Fruit fly (Drosophila melanogaster) whole organism: Measurements from ENCODE around the gene Cp38.

ENCODE experiments used
- CG8478 ChIP-seq: fragments of >200 bp; optimal IDR thresholded peaks from 2 replicates; lab custom pipeline; 2018; ENCODE audit warnings: inconsistent platforms
- Dll ChIP-seq: fragments of >200 bp; optimal IDR thresholded peaks from 2 replicates; lab custom pipeline; 2017
- EcR ChIP-seq, 2 experiments: fragments of >200 bp; optimal IDR thresholded peaks; 2 replicates each; lab custom pipeline; 2017; ENCODE audit warnings: missing biosample characterization in 2 of 2, missing genetic modification characterization in 2 of 2, missing genetic modification reagents in 2 of 2
- pan ChIP-seq: fragments of >200 bp; optimal IDR thresholded peaks from 2 replicates; lab custom pipeline; 2017
- psq ChIP-seq: fragments of >200 bp; optimal IDR thresholded peaks from 2 replicates; lab custom pipeline; 2017
- usp ChIP-seq: fragments of >200 bp; optimal IDR thresholded peaks from 2 replicates; lab custom pipeline; 2017; ENCODE audit warnings: missing biosample characterization, missing genetic modification characterization, mixed read lengths

Cp38 gene

DNA sequence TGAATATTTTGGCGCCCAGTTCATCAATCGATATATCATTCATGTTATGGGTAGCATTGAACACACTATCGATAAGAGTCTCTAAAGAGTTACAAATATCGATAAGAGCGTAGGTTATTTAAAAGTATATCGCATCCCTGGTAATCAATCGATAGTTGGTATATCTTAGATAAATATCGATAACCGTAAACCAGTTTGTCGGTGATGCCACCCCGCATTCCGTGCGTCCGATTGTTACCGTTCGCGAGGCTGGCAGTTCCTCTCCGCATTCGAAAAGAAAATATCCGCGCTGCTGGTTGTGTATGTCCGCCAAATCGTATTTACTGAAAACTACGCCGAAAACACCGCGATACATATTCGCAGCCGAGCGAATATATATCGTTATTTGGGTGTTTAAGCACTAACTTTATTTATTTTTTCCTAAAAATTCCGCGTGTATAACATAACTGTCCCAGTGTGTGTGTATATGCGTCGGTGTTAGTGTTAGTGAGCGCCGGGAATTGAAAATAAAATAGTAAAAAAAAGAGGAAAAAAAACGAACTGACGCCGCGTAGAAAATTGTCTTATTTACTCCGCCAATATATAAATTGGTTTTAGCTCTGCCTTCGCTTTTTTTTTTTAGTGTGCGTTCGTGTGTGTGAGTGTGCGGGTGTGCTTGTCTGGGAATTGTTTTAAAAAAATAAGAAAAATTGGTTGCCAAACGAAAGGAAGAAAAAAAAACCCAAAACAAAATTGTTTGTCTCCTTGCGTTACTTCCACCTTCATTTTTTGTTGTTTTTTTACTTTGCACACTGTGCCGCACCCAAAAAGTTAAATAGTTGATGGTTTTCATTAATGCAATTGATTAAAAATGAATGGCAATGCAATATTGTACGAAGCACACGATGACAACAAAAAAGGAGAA lies 35.7 kb downstream of the Cp38 start, which contains the start of gene Nrg:
Gene Nrg (plus strand): TSS at position 253 of the 904 bp plus-strand sequence.
- TF ChIP-seq pan (lab: Kevin White, UChicago): no peak

DNA sequence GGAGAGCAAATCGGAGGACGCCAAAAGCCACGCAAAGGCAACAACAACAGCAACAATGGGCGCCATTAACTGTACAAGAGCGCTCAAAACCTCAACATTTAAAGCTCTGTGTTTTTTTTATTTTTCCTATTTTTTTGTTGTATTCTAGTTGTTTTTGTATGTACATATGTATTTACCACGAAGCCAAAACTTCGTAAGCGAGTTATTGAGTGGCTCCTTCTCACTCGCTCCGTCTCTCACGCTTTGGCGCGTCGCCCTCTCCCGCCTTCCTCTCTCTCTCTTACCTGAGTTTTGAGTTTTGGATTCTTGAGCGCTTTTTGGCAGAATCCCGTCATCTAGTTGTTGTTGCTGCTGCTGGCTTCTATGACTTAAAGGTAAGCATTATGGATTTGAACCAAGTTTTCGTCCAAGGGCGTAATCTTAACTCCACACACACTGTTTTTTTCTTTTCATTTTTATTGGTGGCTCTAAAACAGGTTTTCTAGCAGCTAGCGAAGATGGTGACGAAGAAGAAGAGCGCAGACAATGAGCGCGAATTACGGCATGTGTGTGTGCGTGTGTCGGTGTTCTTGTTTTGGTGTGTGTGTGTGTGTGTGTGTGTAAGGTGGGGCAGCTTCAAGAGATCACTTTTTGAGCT lies 36.5 kb downstream of the Cp38 start:
- TF ChIP-seq usp (GFP tag; lab: Kevin White, UChicago) (no peak), pan (lab: Kevin White, UChicago) (no peak), psq (lab: Kevin White, UChicago) (no peak), EcR (GFP tag; optimal IDR thresholded peaks at IDR 0.05; lab: Kevin White, UChicago) (no peak), Dll (lab: Kevin White, UChicago) (no peak), CG8478 (lab: Kevin White, UChicago) (no peak)

DNA sequence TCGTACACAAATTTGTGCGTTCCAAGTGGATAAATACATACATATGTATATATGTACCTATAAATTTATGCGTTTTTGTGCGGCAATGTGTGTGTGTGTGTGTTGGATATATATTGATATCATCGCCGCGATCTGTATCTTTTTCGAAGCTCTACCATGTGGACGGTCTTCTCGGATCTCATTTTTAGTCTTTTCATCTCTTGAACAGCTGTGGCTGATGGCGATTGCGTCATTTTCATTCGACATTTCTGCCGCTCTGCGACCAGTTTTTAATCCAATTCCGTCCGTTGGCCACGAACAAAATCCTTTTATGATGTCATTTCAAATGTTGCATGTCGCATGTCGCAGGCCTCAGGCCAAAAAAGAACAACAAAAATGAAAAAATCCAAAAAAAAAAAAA lies 38.9 kb downstream of the Cp38 start:
- TF ChIP-seq EcR (GFP tag; optimal IDR thresholded peaks at IDR 0.05; lab: Kevin White, UChicago): no peak
- no peak for TF ChIP-seq psq (lab: Kevin White, UChicago)
- TF ChIP-seq pan (lab: Kevin White, UChicago): no peak
- no peak for TF ChIP-seq Dll (lab: Kevin White, UChicago)
- no peak for TF ChIP-seq CG8478 (lab: Kevin White, UChicago)
- no peak for TF ChIP-seq usp (GFP tag; lab: Kevin White, UChicago)

DNA sequence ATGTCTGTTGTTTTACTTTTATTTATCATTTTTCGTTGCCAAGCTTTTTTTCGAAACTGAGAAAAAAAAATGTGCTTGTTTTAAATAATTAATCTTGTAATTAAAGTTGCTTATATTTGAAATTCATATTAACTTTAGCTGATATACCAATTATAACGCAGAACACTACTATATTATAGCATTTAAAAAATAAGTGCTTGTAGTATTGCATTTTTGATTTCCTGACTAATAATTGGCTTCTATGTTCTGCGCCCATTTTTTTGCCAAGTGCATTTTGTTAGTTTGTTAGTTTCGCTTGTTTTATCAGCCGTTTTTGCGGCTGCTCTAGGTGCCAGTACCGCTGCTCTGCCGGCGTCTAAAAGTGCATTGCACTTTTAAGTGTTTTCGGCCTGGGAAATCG lies 39.9 kb downstream of the Cp38 start:
- TF ChIP-seq Dll (lab: Kevin White, UChicago): no peak
- no peak for TF ChIP-seq psq (lab: Kevin White, UChicago)
- TF ChIP-seq usp (GFP tag; lab: Kevin White, UChicago): no peak
- no peak for TF ChIP-seq pan (lab: Kevin White, UChicago)
- no peak for TF ChIP-seq CG8478 (lab: Kevin White, UChicago)
- TF ChIP-seq EcR (GFP tag; optimal IDR thresholded peaks at IDR 0.05; lab: Kevin White, UChicago): no peak

DNA sequence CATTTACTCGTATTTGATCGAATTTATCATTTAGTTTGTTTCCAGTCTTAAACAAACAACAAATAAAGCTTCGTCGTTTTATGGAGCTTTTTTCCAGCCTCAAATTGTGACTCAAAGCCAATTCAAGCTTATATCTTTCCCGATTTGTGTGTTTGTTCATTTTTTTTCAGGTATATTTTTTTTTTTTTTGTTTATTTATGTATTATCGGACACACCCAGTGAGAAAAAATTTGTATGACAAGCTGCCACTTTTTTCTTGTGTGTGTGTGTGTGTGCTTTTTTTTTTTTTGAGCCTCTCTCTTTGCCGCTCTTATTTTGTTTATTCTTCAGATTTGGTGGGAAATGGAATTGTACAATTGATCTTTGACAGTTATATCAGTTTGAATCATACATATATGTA lies 40.9 kb downstream of the Cp38 start:
- TF ChIP-seq usp (GFP tag; lab: Kevin White, UChicago): no peak
- no peak for TF ChIP-seq pan (lab: Kevin White, UChicago)
- no peak for TF ChIP-seq EcR (GFP tag; optimal IDR thresholded peaks at IDR 0.05; lab: Kevin White, UChicago)
- TF ChIP-seq CG8478 (lab: Kevin White, UChicago): no peak
- no peak for TF ChIP-seq Dll (lab: Kevin White, UChicago)
- TF ChIP-seq psq (lab: Kevin White, UChicago): no peak

DNA sequence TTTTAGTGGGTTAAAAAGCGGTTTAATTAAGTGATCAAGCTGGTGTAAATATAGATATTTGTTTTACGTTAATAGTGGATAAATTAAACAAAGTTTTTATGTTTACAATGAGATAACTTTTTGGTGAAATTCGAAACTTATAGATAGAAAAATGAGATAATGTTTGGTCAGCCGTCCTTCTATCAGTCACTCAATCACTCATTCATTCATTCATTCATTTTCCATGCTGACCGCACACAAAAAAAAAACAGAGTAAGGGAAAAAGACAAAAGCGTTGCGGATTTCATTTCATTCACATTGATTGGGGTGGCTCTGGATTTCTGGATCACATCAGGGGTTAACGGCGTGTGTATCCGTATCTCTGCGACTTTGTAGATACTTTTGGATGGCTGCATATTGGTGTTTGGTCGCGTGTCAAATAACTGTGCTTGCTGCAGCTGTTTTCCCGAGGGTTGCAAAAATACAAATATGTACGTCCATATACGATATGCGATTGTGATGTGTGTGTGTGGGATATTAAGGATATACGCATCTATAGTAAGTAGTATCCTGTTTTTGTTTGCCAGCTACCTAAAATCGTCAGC lies 42.0 kb downstream of the Cp38 start:
- TF ChIP-seq Dll (lab: Kevin White, UChicago) (no peak), EcR (GFP tag; optimal IDR thresholded peaks at IDR 0.05; lab: Kevin White, UChicago) (no peak), CG8478 (lab: Kevin White, UChicago) (no peak), psq (lab: Kevin White, UChicago) (no peak), pan (lab: Kevin White, UChicago) (no peak), usp (GFP tag; lab: Kevin White, UChicago) (no peak)

DNA sequence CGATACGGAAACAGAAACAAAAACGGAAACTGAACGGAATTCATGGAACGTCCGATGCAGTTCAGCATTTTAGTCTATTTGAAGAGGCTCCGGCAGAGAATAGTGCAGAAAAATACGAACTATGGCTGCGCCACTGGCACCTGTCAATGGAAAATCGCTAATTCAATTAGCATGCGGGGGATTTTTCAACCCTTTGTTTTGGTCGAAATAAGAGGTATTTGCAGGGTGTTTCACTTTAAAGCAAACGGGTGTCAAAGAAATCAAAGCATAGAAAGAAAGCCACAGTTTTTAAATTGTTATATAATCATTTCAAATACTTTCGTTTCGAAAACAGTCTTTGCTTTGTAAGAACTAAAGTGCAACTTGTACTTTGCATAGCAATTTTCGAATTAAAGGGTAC lies 48.0 kb downstream of the Cp38 start, which contains the start of gene PIP82:
Gene PIP82 (minus strand): TSS at position 101 of the 400 bp plus-strand sequence.
- TF ChIP-seq psq (lab: Kevin White, UChicago): no peak
- no peak for TF ChIP-seq CG8478 (lab: Kevin White, UChicago)
- no peak for TF ChIP-seq pan (lab: Kevin White, UChicago)
- TF ChIP-seq Dll (lab: Kevin White, UChicago): no peak
- TF ChIP-seq EcR (GFP tag; optimal IDR thresholded peaks at IDR 0.05; lab: Kevin White, UChicago): no peak
- no peak for TF ChIP-seq usp (GFP tag; lab: Kevin White, UChicago)

DNA sequence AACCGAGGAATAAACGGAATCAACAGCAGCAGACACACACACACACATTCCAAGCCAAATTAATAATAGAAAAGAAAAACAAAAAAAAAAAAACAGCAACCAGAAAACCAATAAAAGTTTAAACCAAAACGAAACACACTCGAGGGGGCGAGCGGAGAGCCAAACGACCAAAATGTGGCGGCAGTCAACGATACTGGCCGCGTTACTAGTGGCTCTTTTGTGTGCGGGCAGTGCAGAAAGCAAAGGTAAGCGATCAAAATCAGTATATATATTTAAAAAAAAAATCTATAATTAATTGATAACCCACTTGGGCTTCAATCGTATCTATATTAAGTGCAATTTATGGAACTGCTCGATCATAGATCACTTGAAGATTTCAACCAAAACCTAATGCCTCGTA lies 50.1 kb downstream of the Cp38 start:
- no peak for TF ChIP-seq EcR (GFP tag; optimal IDR thresholded peaks at IDR 0.05; lab: Kevin White, UChicago)
- no peak for TF ChIP-seq pan (lab: Kevin White, UChicago)
- TF ChIP-seq CG8478 (lab: Kevin White, UChicago): no peak
- TF ChIP-seq Dll (lab: Kevin White, UChicago): no peak
- TF ChIP-seq psq (lab: Kevin White, UChicago): no peak
- TF ChIP-seq usp (GFP tag; lab: Kevin White, UChicago): no peak
